Worm (Caenorhabditis elegans) whole organism, L4 larva: ENCODE measurements around the gene ajm-1.

Source experiments
- F37D6.2 ChIP-seq: sonication (generic microtip); optimal IDR thresholded peaks from 2 replicates; lab custom pipeline; 2016; ENCODE audit warnings: mild to moderate bottlenecking, missing genetic modification characterization, missing compliant biosample characterization
- F44E2.7 ChIP-seq: fragments of 200-800 bp; sonication (Bioruptor generic); IDR thresholded peaks from 2 replicates; pipeline ENCODE4 v2.1.2; 2022; ENCODE audit warnings: missing genetic modification characterization, missing compliant biosample characterization
- T20F7.1 ChIP-seq: fragments of 200-800 bp; sonication (Bioruptor generic); optimal IDR thresholded peaks from 2 replicates; lab custom pipeline; 2018; ENCODE audit warnings: mild to moderate bottlenecking, missing genetic modification characterization, missing compliant biosample characterization
- T26A8.4 ChIP-seq: fragments of 200-800 bp; sonication (Bioruptor generic); IDR thresholded peaks from 2 replicates; pipeline ENCODE4 v1.3.6; 2022; ENCODE audit warnings: missing genetic modification characterization, missing compliant biosample characterization
- Y105C5A.15 ChIP-seq: fragments of 200-800 bp; sonication (Bioruptor generic); IDR thresholded peaks from 2 replicates; pipeline ENCODE4 v1.3.6; 2022; ENCODE audit warnings: missing genetic modification characterization, missing compliant biosample characterization
- ZK546.5 ChIP-seq, 2 experiments: sonication (generic microtip); optimal IDR thresholded peaks; 2 replicates each; lab custom pipeline; 2017; ENCODE audit warnings: missing biosample characterization in 2 of 2, missing genetic modification characterization in 2 of 2
- aha-1 ChIP-seq: fragments of 150-350 bp; peaks from one replicate; lab custom pipeline; 2014; ENCODE audit warnings: missing biosample characterization, missing genetic modification characterization
- arid-1 ChIP-seq: fragments of 200-800 bp; sonication (Bioruptor generic); conservative IDR thresholded peaks from 2 replicates; pipeline ENCODE4 v1.3.6; 2022; ENCODE audit warnings: missing genetic modification reagents, missing genetic modification characterization, missing compliant biosample characterization
- ceh-44 ChIP-seq: fragments of 200-800 bp; sonication (Bioruptor generic); IDR thresholded peaks from 2 replicates; pipeline ENCODE4 v1.3.6; 2022; ENCODE audit warnings: missing genetic modification reagents, missing genetic modification characterization, missing compliant biosample characterization
- daf-16 ChIP-seq, 3 experiments: sonication (generic microtip); optimal IDR thresholded peaks; 2 replicates each; lab custom pipeline; 2016 to 2017; ENCODE audit warnings: missing genetic modification characterization in 3 of 3, missing genetic modification reagents in 3 of 3, mild to moderate bottlenecking in 2 of 3, missing compliant biosample characterization in 2 of 3, missing biosample characterization in 1 of 3, moderate library complexity in 1 of 3
- daf-8 ChIP-seq: fragments of 200-800 bp; sonication (Bioruptor generic); IDR thresholded peaks from 2 replicates; pipeline ENCODE4 v1.3.6; 2022; ENCODE audit warnings: missing genetic modification characterization, missing compliant biosample characterization
- duxl-1 ChIP-seq: sonication (generic microtip); optimal IDR thresholded peaks from 2 replicates; lab custom pipeline; 2016; ENCODE audit warnings: mild to moderate bottlenecking, missing genetic modification characterization, moderate library complexity, missing compliant biosample characterization; ENCODE audit not compliant: poor library complexity
- dve-1 ChIP-seq: sonication (generic microtip); optimal IDR thresholded peaks from 2 replicates; lab custom pipeline; 2017; ENCODE audit warnings: antibody characterized with exemption, mild to moderate bottlenecking, missing genetic modification characterization, missing compliant biosample characterization; ENCODE audit not compliant: insufficient read depth
- egl-27 ChIP-seq: sonication (generic microtip); optimal IDR thresholded peaks from 3 replicates; lab custom pipeline; 2017; ENCODE audit warnings: missing biosample characterization, missing genetic modification reagents, missing genetic modification characterization
- egl-43 ChIP-seq: fragments of 200-800 bp; sonication (Bioruptor generic); IDR thresholded peaks from 2 replicates; pipeline ENCODE4 v1.3.6; 2022; ENCODE audit warnings: missing genetic modification reagents, missing genetic modification characterization, missing compliant biosample characterization
- fkh-10 ChIP-seq: fragments of 150-350 bp; optimal IDR thresholded peaks from 2 replicates; lab custom pipeline; 2014; ENCODE audit warnings: missing biosample characterization, missing genetic modification reagents, missing genetic modification characterization
- fos-1 ChIP-seq: fragments of 150-350 bp; optimal IDR thresholded peaks from 2 replicates; lab custom pipeline; 2014; ENCODE audit warnings: missing biosample characterization, missing genetic modification characterization
- hlh-11 ChIP-seq: fragments of 200-800 bp; sonication (Bioruptor generic); optimal IDR thresholded peaks from 2 replicates; lab custom pipeline; 2018; ENCODE audit warnings: mild to moderate bottlenecking, missing genetic modification characterization, missing compliant biosample characterization
- hlh-30 ChIP-seq: sonication (generic microtip); optimal IDR thresholded peaks from 2 replicates; lab custom pipeline; 2017; ENCODE audit warnings: antibody characterized with exemption, mild to moderate bottlenecking, missing genetic modification characterization, missing compliant biosample characterization; ENCODE audit not compliant: insufficient read depth
- lin-1 ChIP-seq: fragments of 200-800 bp; sonication (Bioruptor generic); IDR thresholded peaks from 2 replicates; pipeline ENCODE4 v1.3.6; 2022; ENCODE audit warnings: missing genetic modification reagents, missing genetic modification characterization, missing compliant biosample characterization
- madf-9 ChIP-seq: fragments of 200-800 bp; sonication (Bioruptor generic); conservative IDR thresholded peaks from 2 replicates; pipeline ENCODE4 v1.3.6; 2022; ENCODE audit warnings: missing genetic modification reagents, missing genetic modification characterization, missing compliant biosample characterization
- mep-1 ChIP-seq: fragments of 150-350 bp; sonication (generic microtip); optimal IDR thresholded peaks from 3 replicates; lab custom pipeline; 2014; ENCODE audit warnings: missing biosample characterization, missing genetic modification characterization
- mes-2 ChIP-seq: sonication (generic microtip); optimal IDR thresholded peaks from 2 replicates; lab custom pipeline; 2016; ENCODE audit warnings: missing genotype, mild to moderate bottlenecking, missing genetic modification characterization, missing compliant biosample characterization; ENCODE audit not compliant: poor library complexity, severe bottlenecking
- mxl-3 ChIP-seq: fragments of 200-800 bp; sonication (Bioruptor generic); optimal IDR thresholded peaks from 2 replicates; lab custom pipeline; 2018; ENCODE audit warnings: mild to moderate bottlenecking, missing genetic modification characterization, missing compliant biosample characterization
- nhr-102 ChIP-seq: sonication (generic microtip); optimal IDR thresholded peaks from 2 replicates; lab custom pipeline; 2016; ENCODE audit warnings: mild to moderate bottlenecking, missing genetic modification characterization, moderate library complexity, missing compliant biosample characterization
- nhr-25 ChIP-seq: sonication (generic microtip); optimal IDR thresholded peaks from 2 replicates; lab custom pipeline; 2017; ENCODE audit warnings: missing genetic modification characterization, mild to moderate bottlenecking, missing compliant biosample characterization, antibody characterized with exemption, moderate library complexity, borderline replicate concordance; ENCODE audit not compliant: insufficient read depth
- nhr-28 ChIP-seq: fragments of 150-350 bp; optimal IDR thresholded peaks from 2 replicates; lab custom pipeline; 2014; ENCODE audit warnings: missing biosample characterization, missing genetic modification characterization
- nhr-41 ChIP-seq: fragments of 200-800 bp; sonication (Bioruptor generic); IDR thresholded peaks from 2 replicates; pipeline ENCODE4 v1.3.6; 2022; ENCODE audit warnings: missing genetic modification reagents, missing genetic modification characterization, missing compliant biosample characterization
- nhr-48 ChIP-seq: sonication (generic microtip); optimal IDR thresholded peaks from 2 replicates; lab custom pipeline; 2016; ENCODE audit warnings: mild to moderate bottlenecking, missing genetic modification characterization, missing compliant biosample characterization
- nhr-6 ChIP-seq: fragments of 150-350 bp; optimal IDR thresholded peaks from 2 replicates; lab custom pipeline; 2014; ENCODE audit warnings: missing biosample characterization, missing genetic modification characterization
- pqm-1 ChIP-seq: sonication (generic microtip); optimal IDR thresholded peaks from 2 replicates; lab custom pipeline; 2017; ENCODE audit warnings: missing biosample characterization, missing genetic modification characterization
- set-16 ChIP-seq: fragments of 200-800 bp; sonication (Bioruptor generic); IDR thresholded peaks from 2 replicates; pipeline ENCODE4 v1.3.6; 2022; ENCODE audit warnings: missing genetic modification reagents, missing genetic modification characterization, missing compliant biosample characterization
- spr-1 ChIP-seq: sonication (generic microtip); optimal IDR thresholded peaks from 2 replicates; lab custom pipeline; 2016; ENCODE audit warnings: mild to moderate bottlenecking, missing genetic modification characterization, missing compliant biosample characterization
- tra-1 ChIP-seq: fragments of 200-800 bp; sonication (Bioruptor generic); IDR thresholded peaks from 2 replicates; pipeline ENCODE4 v1.3.6; 2022; ENCODE audit warnings: missing genetic modification reagents, missing genetic modification characterization, missing compliant biosample characterization
- unc-62 ChIP-seq, 3 experiments: fragments of 150-350 bp in 1 of 3; sonication (generic microtip); optimal IDR thresholded peaks in 2 of 3; peaks in 1 of 3; 1 replicate in 1 of 3; 2 replicates in 2 of 3; lab custom pipeline; 2014 to 2017; ENCODE audit warnings: missing biosample characterization in 3 of 3, missing genetic modification characterization in 3 of 3, missing genetic modification reagents in 3 of 3, missing genotype in 1 of 3
- zag-1 ChIP-seq: fragments of 150-350 bp; optimal IDR thresholded peaks from 2 replicates; lab custom pipeline; 2014; ENCODE audit warnings: missing biosample characterization, missing genetic modification characterization
- zfp-2 ChIP-seq: sonication (generic microtip); optimal IDR thresholded peaks from 2 replicates; lab custom pipeline; 2016; ENCODE audit warnings: mild to moderate bottlenecking, missing genetic modification characterization, missing compliant biosample characterization
- zip-2 ChIP-seq: fragments of 150-350 bp; optimal IDR thresholded peaks from 2 replicates; lab custom pipeline; 2014; ENCODE audit warnings: missing biosample characterization, missing genetic modification characterization
- ztf-11 ChIP-seq: fragments of 150-350 bp; optimal IDR thresholded peaks from 2 replicates; lab custom pipeline; 2014; ENCODE audit warnings: missing biosample characterization, missing genetic modification characterization

Gene ajm-1

DNA sequence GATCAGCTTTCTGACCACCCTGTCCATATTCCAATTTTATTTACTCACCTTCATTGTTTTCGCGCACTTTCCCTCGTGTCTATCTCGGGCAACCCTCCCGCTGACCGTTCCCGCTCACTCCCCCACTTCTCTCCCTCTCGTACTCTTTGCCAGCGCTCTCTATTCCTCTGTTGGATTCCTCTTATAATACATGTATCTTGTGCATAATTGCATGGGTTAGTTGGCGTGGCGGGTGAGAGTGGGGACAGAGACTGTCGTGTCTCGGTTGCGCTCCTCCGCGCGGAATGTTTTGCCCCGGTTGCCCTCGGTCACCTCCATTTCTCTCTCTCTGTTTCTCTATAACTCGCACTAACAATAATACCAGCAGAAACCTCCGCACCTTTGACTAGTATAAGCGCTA is 19.4 kb downstream of the ajm-1 start:
- TF ChIP-seq set-16 (peak; percentile 42; the same call in 1 of the 2 replicates), egl-43 (GFP tag; lab: Robert Waterston, UW) (peak; percentile 43; the same call in 1 of the 2 replicates), mep-1 (peak; percentile 12), dve-1 (peak; percentile 38), mxl-3 (GFP tag; lab: Kevin White, UChicago) (peak; percentile 17), daf-16 (GFP tag; optimal IDR thresholded peaks at IDR 0.05; lab: Kevin White, UChicago) (no peak), daf-16 (tag; optimal IDR thresholded peaks at IDR 0.05; lab: Kevin White, UChicago) (peak; percentile 30), madf-9 (GFP tag; lab: Robert Waterston, UW) (peak; percentile 65; the same call in 1 of the 2 replicates), T26A8.4 (GFP tag; lab: Robert Waterston, UW) (no peak), mes-2 (tag; lab: Kevin White, UChicago) (peak; percentile 19), fos-1 (no peak), T20F7.1 (GFP tag; lab: Kevin White, UChicago) (no peak), hlh-30 (peak; percentile 56), hlh-11 (tag; lab: Kevin White, UChicago) (peak; percentile 20), nhr-28 (tag; lab: Kevin White, UChicago) (peak; percentile 10), daf-8 (GFP tag; lab: Robert Waterston, UW) (no peak)

DNA sequence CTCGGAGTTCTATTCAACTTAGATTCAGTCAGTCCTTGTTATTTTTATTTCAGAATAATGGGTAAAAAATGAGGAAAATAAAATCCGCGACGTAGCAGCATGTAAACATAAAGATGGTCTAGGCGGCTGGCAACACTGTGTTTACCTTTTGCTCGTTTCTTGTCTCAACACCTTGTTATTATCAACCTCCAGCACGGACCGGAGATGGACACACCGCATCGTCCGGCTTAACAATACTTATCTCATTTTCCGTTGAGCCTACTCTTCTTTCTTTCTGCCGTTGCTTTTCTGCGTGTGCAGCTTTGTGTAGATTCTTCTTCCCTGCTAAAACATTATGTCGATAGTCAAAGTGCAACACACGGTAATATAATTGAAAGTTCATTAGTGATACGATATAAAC is 20.3 kb downstream of the ajm-1 start:
- no peak for TF ChIP-seq duxl-1 (tag; lab: Kevin White, UChicago)
- no peak for TF ChIP-seq fkh-10
- no peak for TF ChIP-seq daf-16 (GFP tag; optimal IDR thresholded peaks at IDR 0.05; lab: Kevin White, UChicago)
- TF ChIP-seq daf-16 (tag; optimal IDR thresholded peaks at IDR 0.05; lab: Kevin White, UChicago): peak; percentile 49
- TF ChIP-seq nhr-41: no peak
- TF ChIP-seq arid-1 (GFP tag; lab: Robert Waterston, UW): no peak
- no peak for TF ChIP-seq zag-1 (tag; lab: Kevin White, UChicago)
- TF ChIP-seq nhr-25 (tag; lab: Kevin White, UChicago): no peak
- no peak for TF ChIP-seq nhr-6
- TF ChIP-seq aha-1 (tag; lab: Kevin White, UChicago): no peak
- no peak for TF ChIP-seq ztf-11
- TF ChIP-seq mes-2 (tag; lab: Kevin White, UChicago): peak; percentile 29
- TF ChIP-seq tra-1 (GFP tag; lab: Robert Waterston, UW): no peak
- TF ChIP-seq zfp-2: no peak
- TF ChIP-seq, all 104 proteins: peak for 2

ce11 chrX:9103584-9103983 is 20.8 kb downstream of the ajm-1 start:
- TF ChIP-seq F37D6.2 (tag; lab: Kevin White, UChicago) (no peak), hlh-30 (peak; percentile 69), zip-2 (no peak), egl-27 (tag; lab: Kevin White, UChicago) (no peak), lin-1 (no peak), daf-16 (GFP tag; optimal IDR thresholded peaks at IDR 0.05; lab: Kevin White, UChicago) (no peak), daf-16 (tag; optimal IDR thresholded peaks at IDR 0.05; lab: Kevin White, UChicago) (peak; percentile 77), nhr-48 (no peak), ZK546.5 (tag; optimal IDR thresholded peaks at IDR 0.05; lab: Kevin White, UChicago) (no peak), pqm-1 (tag; lab: Kevin White, UChicago) (no peak), tra-1 (GFP tag; lab: Robert Waterston, UW) (no peak), daf-8 (GFP tag; lab: Robert Waterston, UW) (no peak), spr-1 (tag; lab: Kevin White, UChicago) (no peak), unc-62 (GFP tag; optimal IDR thresholded peaks at IDR 0.05 in 1 of 2; lab: Kevin White, UChicago) (peak in 1 of 2 experiments; percentile 54), unc-62 (tag; optimal IDR thresholded peaks at IDR 0.05; lab: Kevin White, UChicago) (no peak), nhr-102 (tag; lab: Kevin White, UChicago) (no peak), Y105C5A.15 (GFP tag; lab: Robert Waterston, UW) (no peak), ceh-44 (GFP tag; lab: Robert Waterston, UW) (no peak), F44E2.7 (GFP tag; lab: Robert Waterston, UW) (no peak)
